Worm (Caenorhabditis elegans): ENCODE data around the gene ZK287.4.

ZK287.4 gene

DNA sequence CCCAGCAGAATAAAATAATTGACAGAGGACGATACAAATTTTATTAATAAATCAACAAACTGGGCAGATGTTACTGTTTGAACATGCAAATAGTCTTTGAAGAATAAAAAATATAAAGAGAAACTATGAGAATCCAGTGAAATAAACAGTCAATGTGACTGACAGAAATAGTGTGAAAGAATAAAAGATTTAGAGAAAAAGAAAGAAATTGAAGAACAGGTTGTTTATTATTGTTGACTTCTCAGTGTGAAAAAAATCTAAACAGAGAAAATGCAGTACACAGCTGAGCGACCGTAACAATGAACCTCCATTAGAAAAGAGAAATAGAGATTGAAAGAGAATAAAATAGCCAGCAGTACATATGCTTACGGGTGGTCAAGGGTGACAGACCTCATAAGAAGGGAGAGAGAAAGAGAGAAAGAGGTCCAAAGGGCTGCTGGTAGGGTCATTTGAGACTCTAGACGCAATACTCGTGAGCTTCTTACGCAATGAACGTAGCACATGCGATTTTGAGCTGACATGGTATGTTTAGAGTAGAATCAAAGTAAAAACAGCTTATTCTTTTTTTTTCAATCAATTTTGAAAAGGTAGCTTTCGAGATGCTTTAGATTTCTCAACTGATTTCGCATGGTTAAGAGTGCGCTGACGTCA, 38.7 kb upstream of the ZK287.4 start, which contains the start of gene slcr-46.3:
Gene slcr-46.3, minus strand, starts transcription at position 86 of the 651 bp plus-strand sequence.
- TF ChIP-seq elt-3 (tag; optimal IDR thresholded peaks at IDR 0.05) (peak in 1 of 6 experiments; percentile 9), C04F5.9 (tag; optimal IDR thresholded peaks at IDR 0.05) (no peak), fkh-4 (tag; optimal IDR thresholded peaks at IDR 0.05; ENCODE audit: borderline replicate concordance) (no peak), pax-3 (tag; optimal IDR thresholded peaks at IDR 0.05) (no peak), nhr-20 (tag; optimal IDR thresholded peaks at IDR 0.05) (no peak), mdl-1 (tag; optimal IDR thresholded peaks at IDR 0.05) (no peak), nhr-12 (tag; optimal IDR thresholded peaks at IDR 0.05) (no peak), nhr-11 (tag; optimal IDR thresholded peaks at IDR 0.05) (no peak), lsy-2 (tag; optimal IDR thresholded peaks at IDR 0.05) (peak in 1 of 2 experiments; percentile 49), egl-13 (tag; optimal IDR thresholded peaks at IDR 0.05) (no peak), Y116A8C.19 (tag; optimal IDR thresholded peaks at IDR 0.05; ENCODE audit: borderline replicate concordance) (no peak), nhr-19 (GFP tag; conservative IDR thresholded peaks at IDR 0.05) (no peak), alr-1 (tag; optimal IDR thresholded peaks at IDR 0.05; ENCODE audit: borderline replicate concordance) (no peak), mef-2 (tag; optimal IDR thresholded peaks at IDR 0.05) (no peak), mep-1 (tag; optimal IDR thresholded peaks at IDR 0.05) (peak; percentile 7), nhr-28 (tag; optimal IDR thresholded peaks at IDR 0.05) (no peak), nhr-76 (tag; optimal IDR thresholded peaks at IDR 0.05) (no peak), lir-3 (tag; optimal IDR thresholded peaks at IDR 0.05; ENCODE audit: poor library complexity) (no peak), jun-1 (tag; optimal IDR thresholded peaks at IDR 0.05) (no peak), vab-15 (tag; optimal IDR thresholded peaks at IDR 0.05) (no peak), tlp-1 (tag; optimal IDR thresholded peaks at IDR 0.05) (no peak), lin-14 (GFP tag; optimal IDR thresholded peaks at IDR 0.05) (peak; percentile 42), C34B4.2 (tag; optimal IDR thresholded peaks at IDR 0.05) (no peak), skn-1 (tag; optimal IDR thresholded peaks at IDR 0.05) (no peak), nhr-84 (tag; optimal IDR thresholded peaks at IDR 0.05) (no peak), snpc-4 (tag; optimal IDR thresholded peaks at IDR 0.05) (no peak), hlh-17 (GFP tag; optimal IDR thresholded peaks at IDR 0.05; ENCODE audit: borderline replicate concordance) (no peak), aly-2 (tag; optimal IDR thresholded peaks at IDR 0.05) (no peak), hlh-4 (tag; optimal IDR thresholded peaks at IDR 0.05) (no peak), sox-4 (tag; optimal IDR thresholded peaks at IDR 0.05) (no peak), dpl-1 (GFP tag; optimal IDR thresholded peaks at IDR 0.05) (peak in 1 of 3 experiments; percentile 5), sptf-1 (tag; optimal IDR thresholded peaks at IDR 0.05) (no peak), elt-2 (tag; optimal IDR thresholded peaks at IDR 0.05) (no peak), unc-86 (tag; optimal IDR thresholded peaks at IDR 0.05) (no peak), unc-30 (tag; optimal IDR thresholded peaks at IDR 0.05) (no peak), ceh-63 (GFP tag; optimal IDR thresholded peaks at IDR 0.05) (no peak), sup-37 (GFP tag; optimal IDR thresholded peaks at IDR 0.05) (no peak), fkh-10 (GFP tag; optimal IDR thresholded peaks at IDR 0.05) (no peak), mab-9 (GFP tag; IDR thresholded peaks at IDR 0.05) (no peak), egl-27 (tag; optimal IDR thresholded peaks at IDR 0.05) (no peak), efl-3 (GFP tag; optimal IDR thresholded peaks at IDR 0.05) (no peak), rnt-1 (tag; optimal IDR thresholded peaks at IDR 0.05) (no peak), tbx-2 (tag; optimal IDR thresholded peaks at IDR 0.05) (no peak), aha-1 (tag; optimal IDR thresholded peaks at IDR 0.05) (no peak), nhr-237 (tag; optimal IDR thresholded peaks at IDR 0.05) (no peak), swsn-7 (tag; optimal IDR thresholded peaks at IDR 0.05) (no peak), snu-23 (GFP tag; optimal IDR thresholded peaks at IDR 0.05) (peak; percentile 21), dsc-1 (tag; optimal IDR thresholded peaks at IDR 0.05) (no peak), ztf-4 (tag; optimal IDR thresholded peaks at IDR 0.05) (no peak), grh-1 (GFP tag; IDR thresholded peaks at IDR 0.05) (no peak), lin-13 (GFP tag; optimal IDR thresholded peaks at IDR 0.05) (no peak), unc-98 (GFP tag; IDR thresholded peaks at IDR 0.05) (no peak)
